Worm (Caenorhabditis elegans) whole organism, L1 larva: ENCODE data around the gene pcp-2.

Experiments
- grh-1 ChIP-seq: fragments of 200-800 bp; sonication (Bioruptor generic); IDR thresholded peaks from 2 replicates; pipeline ENCODE4 v1.3.6; 2022; ENCODE audit warnings: missing genetic modification reagents, missing genetic modification characterization, missing compliant biosample characterization
- nhr-237 ChIP-seq: fragments of 150-350 bp; optimal IDR thresholded peaks from 2 replicates; lab custom pipeline; 2014; ENCODE audit warnings: missing biosample characterization, missing genetic modification characterization
- unc-62 ChIP-seq: fragments of 150-350 bp; optimal IDR thresholded peaks from 2 replicates; lab custom pipeline; 2014; ENCODE audit warnings: missing biosample characterization, missing genetic modification reagents, missing genetic modification characterization

ce11 chrIV:9210841-9211240, 45.9 kb upstream of the pcp-2 start:
- TF ChIP-seq grh-1 (GFP tag; lab: Robert Waterston, UW) = no peak
- TF ChIP-seq nhr-237 = no peak
- TF ChIP-seq unc-62 (GFP tag; lab: Kevin White, UChicago) = no peak
